Worm (Caenorhabditis elegans) whole organism, L2 larva: ENCODE measurements around the gene F33A8.7.
A peak's percentile ranks its signal among the peaks of the same experiment; 100 is the strongest.

Experiments used
- C34F6.9 ChIP-seq: fragments of 150-350 bp; optimal IDR thresholded peaks from 2 replicates; lab custom pipeline; 2014; ENCODE audit warnings: missing biosample characterization, missing genetic modification characterization
- F13H6.1 ChIP-seq: sonication (generic microtip); optimal IDR thresholded peaks from 2 replicates; lab custom pipeline; 2016; ENCODE audit warnings: missing genetic modification characterization, missing compliant biosample characterization
- R02D3.7 ChIP-seq: fragments of 150-350 bp; optimal IDR thresholded peaks from 2 replicates; lab custom pipeline; 2014; ENCODE audit warnings: missing biosample characterization, missing genetic modification characterization
- Y55F3AM.14 ChIP-seq: fragments of 200-800 bp; sonication (Bioruptor generic); optimal IDR thresholded peaks from 2 replicates; lab custom pipeline; 2018; ENCODE audit warnings: mild to moderate bottlenecking, missing genetic modification characterization, missing compliant biosample characterization
- aly-2 ChIP-seq: fragments of 150-350 bp; optimal IDR thresholded peaks from 2 replicates; lab custom pipeline; 2014; ENCODE audit warnings: missing biosample characterization, missing genetic modification characterization
- blmp-1 ChIP-seq: sonication (generic microtip); optimal IDR thresholded peaks from 2 replicates; lab custom pipeline; 2017; ENCODE audit warnings: missing genetic modification characterization, mild to moderate bottlenecking, missing compliant biosample characterization, antibody characterized with exemption, moderate library complexity; ENCODE audit not compliant: insufficient read depth
- ceh-16 ChIP-seq: fragments of 150-350 bp; optimal IDR thresholded peaks from 2 replicates; lab custom pipeline; 2014; ENCODE audit warnings: missing biosample characterization, missing genetic modification characterization
- crh-2 ChIP-seq: sonication (generic microtip); optimal IDR thresholded peaks from 2 replicates; lab custom pipeline; 2017; ENCODE audit warnings: missing biosample characterization, missing genetic modification characterization
- dmd-4 ChIP-seq: sonication (generic microtip); optimal IDR thresholded peaks from 2 replicates; lab custom pipeline; 2017; ENCODE audit warnings: missing biosample characterization, missing genetic modification characterization
- elt-1 ChIP-seq: fragments of 150-350 bp; optimal IDR thresholded peaks from 2 replicates; lab custom pipeline; 2014; ENCODE audit warnings: missing biosample characterization, missing genetic modification characterization
- gmeb-1 ChIP-seq: fragments of 150-350 bp; optimal IDR thresholded peaks from 2 replicates; lab custom pipeline; 2014; ENCODE audit warnings: missing biosample characterization, missing genetic modification characterization
- lin-13 ChIP-seq: fragments of 150-350 bp; optimal IDR thresholded peaks from 2 replicates; lab custom pipeline; 2014; ENCODE audit warnings: missing biosample characterization, missing genetic modification reagents, missing genetic modification characterization
- lin-39 ChIP-seq: fragments of 150-350 bp; optimal IDR thresholded peaks from 2 replicates; lab custom pipeline; 2014; ENCODE audit warnings: missing biosample characterization, missing genetic modification reagents, missing genetic modification characterization
- lsy-2 ChIP-seq, 2 experiments: fragments of 150-350 bp in 1 of 2; sonication (generic microtip) in 1 of 2; optimal IDR thresholded peaks; 2 replicates each; lab custom pipeline; 2014 to 2017; ENCODE audit warnings: missing biosample characterization in 2 of 2, missing genetic modification characterization in 2 of 2
- mab-5 ChIP-seq: fragments of 150-350 bp; optimal IDR thresholded peaks from 2 replicates; lab custom pipeline; 2014; ENCODE audit warnings: missing biosample characterization, missing genetic modification characterization
- mbf-1 ChIP-seq: sonication (generic microtip); optimal IDR thresholded peaks from 2 replicates; lab custom pipeline; 2017; ENCODE audit warnings: missing biosample characterization, missing genetic modification characterization
- mdl-1 ChIP-seq, 2 experiments: fragments of 150-350 bp in 1 of 2; sonication (generic microtip) in 1 of 2; optimal IDR thresholded peaks; 2 replicates each; lab custom pipeline; 2017; ENCODE audit warnings: missing biosample characterization in 2 of 2, missing genetic modification characterization in 2 of 2
- nhr-10 ChIP-seq: sonication (generic microtip); optimal IDR thresholded peaks from 2 replicates; lab custom pipeline; 2017; ENCODE audit warnings: missing biosample characterization, missing genetic modification characterization
- nhr-11 ChIP-seq: fragments of 150-350 bp; optimal IDR thresholded peaks from 2 replicates; lab custom pipeline; 2014; ENCODE audit warnings: missing biosample characterization, missing genetic modification characterization
- nhr-12 ChIP-seq: fragments of 150-350 bp; optimal IDR thresholded peaks from 2 replicates; lab custom pipeline; 2014; ENCODE audit warnings: missing biosample characterization, missing genetic modification characterization
- nhr-129 ChIP-seq: fragments of 150-350 bp; optimal IDR thresholded peaks from 2 replicates; lab custom pipeline; 2014; ENCODE audit warnings: missing biosample characterization, missing genetic modification characterization
- nhr-21 ChIP-seq: fragments of 150-350 bp; optimal IDR thresholded peaks from 2 replicates; lab custom pipeline; 2014; ENCODE audit warnings: missing biosample characterization, missing genetic modification characterization
- nhr-23 ChIP-seq: fragments of 150-350 bp; optimal IDR thresholded peaks from 2 replicates; lab custom pipeline; 2014; ENCODE audit warnings: missing biosample characterization, missing genetic modification reagents, missing genetic modification characterization
- nhr-237 ChIP-seq: fragments of 150-350 bp; optimal IDR thresholded peaks from 2 replicates; lab custom pipeline; 2014; ENCODE audit warnings: missing biosample characterization, missing genetic modification characterization
- nhr-25 ChIP-seq: fragments of 150-350 bp; sonication (generic microtip); optimal IDR thresholded peaks from 3 replicates; lab custom pipeline; 2014; ENCODE audit warnings: missing biosample characterization, missing genetic modification characterization
- nhr-6 ChIP-seq: fragments of 150-350 bp; optimal IDR thresholded peaks from 2 replicates; lab custom pipeline; 2014; ENCODE audit warnings: missing biosample characterization, missing genetic modification characterization
- peb-1 ChIP-seq: fragments of 150-350 bp; optimal IDR thresholded peaks from 2 replicates; lab custom pipeline; 2014; ENCODE audit warnings: missing biosample characterization, missing genetic modification characterization
- sem-4 ChIP-seq: fragments of 150-350 bp; optimal IDR thresholded peaks from 2 replicates; lab custom pipeline; 2014; ENCODE audit warnings: missing biosample characterization, missing genetic modification reagents, missing genetic modification characterization
- skn-1 ChIP-seq: sonication (generic microtip); optimal IDR thresholded peaks from 2 replicates; lab custom pipeline; 2017; ENCODE audit warnings: missing biosample characterization, missing genetic modification characterization
- sma-3 ChIP-seq: sonication (generic microtip); optimal IDR thresholded peaks from 2 replicates; lab custom pipeline; 2016; ENCODE audit warnings: missing genetic modification reagents, missing genetic modification characterization, missing compliant biosample characterization
- sma-9 ChIP-seq, 2 experiments: fragments of 150-350 bp in 1 of 2; sonication (generic microtip) in 1 of 2; optimal IDR thresholded peaks; 2 replicates each; lab custom pipeline; 2014 to 2016; ENCODE audit warnings: missing genetic modification characterization in 2 of 2, mild to moderate bottlenecking in 1 of 2, missing biosample characterization in 1 of 2, missing compliant biosample characterization in 1 of 2, missing genetic modification reagents in 1 of 2, moderate library complexity in 1 of 2
- unc-39 ChIP-seq: fragments of 150-350 bp; optimal IDR thresholded peaks from 2 replicates; lab custom pipeline; 2014; ENCODE audit warnings: missing biosample characterization, missing genetic modification characterization
- unc-55 ChIP-seq: fragments of 150-350 bp; sonication (generic microtip); optimal IDR thresholded peaks from 3 replicates; lab custom pipeline; 2014; ENCODE audit warnings: missing biosample characterization, missing genetic modification reagents, missing genetic modification characterization
- unc-62 ChIP-seq: fragments of 150-350 bp; optimal IDR thresholded peaks from 2 replicates; lab custom pipeline; 2014; ENCODE audit warnings: missing biosample characterization, missing genetic modification reagents, missing genetic modification characterization
- ztf-4 ChIP-seq: fragments of 150-350 bp; optimal IDR thresholded peaks from 2 replicates; lab custom pipeline; 2014; ENCODE audit warnings: missing biosample characterization, missing genetic modification characterization

The F33A8.7 gene

DNA sequence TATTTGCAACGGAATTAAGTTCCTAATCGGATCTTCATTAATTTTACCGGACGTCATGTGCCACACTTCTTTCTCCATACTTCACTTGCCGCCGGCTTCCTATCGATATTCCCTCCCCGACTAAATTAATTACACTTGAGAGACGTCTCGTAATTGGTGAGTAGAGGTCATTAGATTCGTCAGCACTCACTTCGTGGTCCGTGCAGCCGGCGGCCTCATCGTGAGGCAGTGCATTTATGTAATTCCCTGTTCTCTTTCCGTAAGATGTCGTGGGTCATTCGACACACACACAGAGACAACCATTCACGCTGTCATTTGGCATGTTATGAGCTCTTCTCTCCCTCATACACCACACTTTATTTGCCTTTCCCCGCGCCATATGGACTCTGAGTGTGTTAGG, 34.9 kb downstream of the F33A8.7 start:
- TF ChIP-seq sma-9 (GFP tag; optimal IDR thresholded peaks at IDR 0.05; lab: Kevin White, UChicago): peak; percentile 23
- no peak for TF ChIP-seq sma-9 (tag; optimal IDR thresholded peaks at IDR 0.05; lab: Kevin White, UChicago)
- TF ChIP-seq skn-1: no peak
- TF ChIP-seq crh-2 (tag; lab: Kevin White, UChicago): peak; percentile 4
- no peak for TF ChIP-seq nhr-12 (tag; lab: Kevin White, UChicago)
- peak; percentile 21 for TF ChIP-seq sem-4 (tag; lab: Kevin White, UChicago)
- TF ChIP-seq lsy-2 (tag; optimal IDR thresholded peaks at IDR 0.05; lab: Kevin White, UChicago): peak in 1 of 2 experiments; percentile 13
- no peak for TF ChIP-seq nhr-237 (tag; lab: Kevin White, UChicago)
- TF ChIP-seq nhr-129 (tag; lab: Kevin White, UChicago): peak; percentile 25
- TF ChIP-seq C34F6.9 (tag; lab: Kevin White, UChicago): peak; percentile 13

DNA sequence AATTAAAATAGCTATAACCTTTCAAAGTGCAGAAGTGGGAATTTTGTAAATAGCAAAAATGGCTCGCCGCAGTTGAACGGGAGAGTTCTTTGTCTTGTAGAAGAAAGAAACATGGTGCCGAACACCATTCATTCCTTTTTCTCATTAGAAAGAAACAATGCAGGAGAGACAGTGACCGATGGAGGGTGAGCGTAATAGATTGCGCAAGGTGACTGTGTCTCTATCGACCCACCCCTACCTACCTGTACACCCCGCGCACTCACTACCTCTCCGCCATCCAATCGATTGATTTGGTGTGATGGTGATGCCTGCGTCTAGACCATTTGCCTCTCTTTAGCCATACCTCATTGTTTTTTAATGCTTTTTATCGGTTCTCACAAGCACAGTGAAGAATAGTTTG, 36.3 kb downstream of the F33A8.7 start:
- TF ChIP-seq aly-2 (tag; lab: Kevin White, UChicago) (no peak), ztf-4 (tag; lab: Kevin White, UChicago) (no peak), ceh-16 (tag; lab: Kevin White, UChicago) (no peak), nhr-25 (tag; lab: Kevin White, UChicago) (no peak), nhr-21 (no peak)

DNA sequence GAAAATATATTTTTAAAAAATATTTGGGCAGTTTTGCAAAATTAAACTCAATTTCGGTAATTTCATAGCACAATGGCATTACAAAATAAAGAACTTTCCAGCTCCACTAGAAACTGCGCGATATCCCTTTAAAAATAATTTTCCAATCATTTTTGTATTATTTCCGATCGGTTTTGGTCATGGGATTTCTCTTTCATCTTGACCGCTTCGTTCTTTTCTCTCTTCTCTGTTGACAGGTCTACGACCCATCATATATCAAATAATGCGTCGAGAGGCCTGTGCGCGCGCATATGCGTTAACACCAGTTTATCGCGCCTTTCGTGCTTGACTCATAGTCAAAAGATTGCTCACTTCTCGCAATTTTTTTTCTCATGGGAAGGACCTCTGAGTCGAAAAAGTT, 36.9 kb downstream of the F33A8.7 start:
- TF ChIP-seq mbf-1 (tag; lab: Kevin White, UChicago) (no peak), aly-2 (tag; lab: Kevin White, UChicago) (no peak), Y55F3AM.14 (no peak), unc-55 (GFP tag; lab: Kevin White, UChicago) (no peak), nhr-11 (tag; lab: Kevin White, UChicago) (no peak), sma-9 (GFP tag; optimal IDR thresholded peaks at IDR 0.05; lab: Kevin White, UChicago) (no peak), sma-9 (tag; optimal IDR thresholded peaks at IDR 0.05; lab: Kevin White, UChicago) (no peak), peb-1 (no peak), nhr-23 (tag; lab: Kevin White, UChicago) (no peak), crh-2 (tag; lab: Kevin White, UChicago) (no peak), nhr-10 (no peak), sma-3 (GFP tag; lab: Kevin White, UChicago) (no peak), lin-39 (tag; lab: Kevin White, UChicago) (no peak), nhr-21 (no peak), nhr-6 (tag; lab: Kevin White, UChicago) (no peak)

DNA sequence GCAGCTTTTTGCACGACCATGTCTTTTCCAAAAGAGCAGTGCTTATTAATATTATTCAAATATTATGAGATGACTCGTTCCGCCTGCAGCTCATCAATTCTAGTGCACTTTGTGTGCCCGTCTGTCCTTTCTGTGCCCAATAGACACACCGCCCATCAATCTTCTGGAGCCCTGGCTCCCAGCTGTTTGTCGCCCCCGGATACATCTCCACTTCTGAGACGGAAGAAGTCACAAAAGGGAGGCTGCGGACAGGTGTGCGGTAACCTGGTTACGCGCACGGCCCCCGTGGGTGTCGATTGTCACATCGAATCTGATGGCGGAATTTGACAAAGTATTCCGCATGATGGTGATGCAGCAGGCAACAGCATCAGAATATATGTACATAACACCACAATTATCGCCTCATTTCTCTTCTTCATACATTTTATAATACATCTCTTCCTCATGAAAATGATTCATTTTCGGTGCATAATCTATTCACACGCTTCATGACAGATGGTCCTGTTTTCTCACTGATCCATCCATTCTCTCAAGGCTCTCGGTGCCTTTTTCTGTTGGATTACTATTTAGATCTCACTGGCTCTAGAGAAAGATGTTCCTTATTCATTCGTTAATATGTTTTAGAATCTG, 38.9 kb downstream of the F33A8.7 start:
- peak; percentile 44 for TF ChIP-seq unc-55 (GFP tag; lab: Kevin White, UChicago)
- no peak for TF ChIP-seq dmd-4 (tag; lab: Kevin White, UChicago)
- peak; percentile 31 for TF ChIP-seq mab-5 (tag; lab: Kevin White, UChicago)

DNA sequence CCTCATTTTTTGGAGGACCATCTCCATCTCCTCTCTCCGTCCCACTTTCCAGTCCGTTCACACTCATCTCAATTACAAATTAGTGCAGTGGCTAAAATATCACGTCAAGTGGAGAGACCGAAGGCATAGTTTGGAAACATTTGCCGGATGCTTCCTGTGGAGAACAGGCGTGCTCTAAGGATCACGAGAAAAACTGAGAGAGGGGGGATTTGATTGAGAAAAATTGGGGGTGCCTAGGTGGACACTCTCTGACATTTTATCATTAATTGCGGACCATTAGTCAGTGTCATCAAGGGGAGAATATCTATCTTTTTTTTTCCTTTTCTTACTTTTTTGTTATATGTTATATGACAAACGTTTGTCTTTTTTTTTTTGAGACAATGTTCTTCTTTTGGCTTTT, 43.4 kb downstream of the F33A8.7 start:
- TF ChIP-seq crh-2 (tag; lab: Kevin White, UChicago): no peak
- no peak for TF ChIP-seq gmeb-1 (tag; lab: Kevin White, UChicago)
- TF ChIP-seq elt-1 (tag; lab: Kevin White, UChicago): no peak
- peak; percentile 33 for TF ChIP-seq mab-5 (tag; lab: Kevin White, UChicago)
- TF ChIP-seq blmp-1: no peak
- peak; percentile 28 for TF ChIP-seq nhr-129 (tag; lab: Kevin White, UChicago)
- TF ChIP-seq F13H6.1 (tag; lab: Kevin White, UChicago): peak; percentile 45
- peak; percentile 28 for TF ChIP-seq C34F6.9 (tag; lab: Kevin White, UChicago)
- TF ChIP-seq R02D3.7 (tag; lab: Kevin White, UChicago): no peak
- TF ChIP-seq lsy-2 (tag; optimal IDR thresholded peaks at IDR 0.05; lab: Kevin White, UChicago): peak in 1 of 2 experiments; percentile 52
- peak; percentile 1 for TF ChIP-seq sem-4 (tag; lab: Kevin White, UChicago)

DNA sequence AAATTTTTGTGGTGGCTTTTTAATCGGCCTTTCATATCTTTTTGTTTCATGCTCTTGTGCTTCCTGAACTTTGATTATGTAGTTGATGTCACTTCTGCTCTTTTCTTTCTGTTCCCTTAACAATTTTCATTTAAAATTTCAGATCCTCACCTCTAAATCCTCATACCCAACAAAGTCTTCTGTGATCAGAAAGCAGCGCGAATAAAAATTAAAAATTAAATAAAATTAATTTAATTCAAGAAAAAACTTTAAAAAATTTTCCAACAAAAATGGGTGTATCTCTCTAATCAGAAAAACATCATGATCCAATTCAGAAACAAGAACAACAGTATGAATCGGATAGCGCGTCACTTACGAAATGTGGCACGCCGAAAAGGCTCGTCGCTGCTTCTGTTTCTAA, 50.2 kb downstream of the F33A8.7 start, which contains the start of gene ptp-3:
Gene ptp-3, plus strand, starts transcription at position 301 of the 400 bp plus-strand sequence.
- TF ChIP-seq nhr-129 (tag; lab: Kevin White, UChicago): no peak
- TF ChIP-seq mdl-1 (tag; optimal IDR thresholded peaks at IDR 0.05; lab: Kevin White, UChicago): no peak
- no peak for TF ChIP-seq nhr-12 (tag; lab: Kevin White, UChicago)
- TF ChIP-seq sma-9 (GFP tag; optimal IDR thresholded peaks at IDR 0.05; lab: Kevin White, UChicago): no peak
- no peak for TF ChIP-seq sma-9 (tag; optimal IDR thresholded peaks at IDR 0.05; lab: Kevin White, UChicago)
- no peak for TF ChIP-seq unc-39 (tag; lab: Kevin White, UChicago)
- TF ChIP-seq lin-13: no peak
- no peak for TF ChIP-seq F13H6.1 (tag; lab: Kevin White, UChicago)
- no peak for TF ChIP-seq sem-4 (tag; lab: Kevin White, UChicago)
- TF ChIP-seq mbf-1 (tag; lab: Kevin White, UChicago): no peak
- TF ChIP-seq unc-55 (GFP tag; lab: Kevin White, UChicago): no peak
- TF ChIP-seq elt-1 (tag; lab: Kevin White, UChicago): no peak
- no peak for TF ChIP-seq unc-62 (GFP tag; lab: Kevin White, UChicago)
